Fruit fly (Drosophila melanogaster): ENCODE data around the gene bru2.
A peak's percentile ranks its signal among the peaks of the same experiment; 100 is the strongest.

Gene bru2

dm6 chr2L:12350880-12351279 lies 6.9 kb downstream of the bru2 start:
- no peak for TF ChIP-seq CG9705 (GFP tag; optimal IDR thresholded peaks at IDR 0.05)
- TF ChIP-seq Dfd (GFP tag; optimal IDR thresholded peaks at IDR 0.05), result peak; percentile 8
- TF ChIP-seq ey (GFP tag; optimal IDR thresholded peaks at IDR 0.05), result no peak
- peak in 1 of 2 experiments; percentile 15 for TF ChIP-seq foxo (GFP tag; optimal IDR thresholded peaks at IDR 0.05)

- TF ChIP-seq Dfd (GFP tag; optimal IDR thresholded peaks at IDR 0.05), result peak; percentile 97
- no peak for TF ChIP-seq Hnf4 (GFP tag; optimal IDR thresholded peaks at IDR 0.05)
Measured at dm6 chr2L:12351969-12352368, 8.0 kb downstream of the bru2 start.

- TF ChIP-seq CG32264 (GFP tag; optimal IDR thresholded peaks at IDR 0.05), result no peak
- no peak for TF ChIP-seq Jra (GFP tag; optimal IDR thresholded peaks at IDR 0.05)
- TF ChIP-seq ey (GFP tag; optimal IDR thresholded peaks at IDR 0.05), result no peak
- no peak for TF ChIP-seq Hr78 (GFP tag; optimal IDR thresholded peaks at IDR 0.05)
- TF ChIP-seq Dif (GFP tag; optimal IDR thresholded peaks at IDR 0.05; ENCODE audit: partially characterized antibody), result no peak
- no peak for TF ChIP-seq woc (GFP tag; optimal IDR thresholded peaks at IDR 0.05)
- TF ChIP-seq GATAd (GFP tag; optimal IDR thresholded peaks at IDR 0.05), result no peak
- no peak for TF ChIP-seq Dfd (GFP tag; optimal IDR thresholded peaks at IDR 0.05)
- no peak for TF ChIP-seq foxo (GFP tag; optimal IDR thresholded peaks at IDR 0.05)
- TF ChIP-seq Vsx2 (GFP tag; optimal IDR thresholded peaks at IDR 0.05; ENCODE audit: partially characterized antibody), result no peak
- no peak for TF ChIP-seq sage (GFP tag; optimal IDR thresholded peaks at IDR 0.05)
- TF ChIP-seq CrebA (GFP tag; optimal IDR thresholded peaks at IDR 0.05; ENCODE audit: borderline replicate concordance), result no peak
- TF ChIP-seq HLH106 (tag; optimal IDR thresholded peaks at IDR 0.05), result no peak
- no peak for TF ChIP-seq Abd-B (GFP tag; optimal IDR thresholded peaks at IDR 0.05)
Measured at dm6 chr2L:12353926-12354325, 9.9 kb downstream of the bru2 start.

- TF ChIP-seq sv (GFP tag; optimal IDR thresholded peaks at IDR 0.05) (no peak), Myc (optimal IDR thresholded peaks at IDR 0.05) (no peak), N (GFP tag; optimal IDR thresholded peaks at IDR 0.05) (no peak), CG32264 (GFP tag; optimal IDR thresholded peaks at IDR 0.05) (no peak), fru (GFP tag; optimal IDR thresholded peaks at IDR 0.05) (no peak), tai (GFP tag; optimal IDR thresholded peaks at IDR 0.05) (no peak), dl (GFP tag; optimal IDR thresholded peaks at IDR 0.05; ENCODE audit: insufficient read depth in 1 of 2, partially characterized antibody in 2 of 2) (no peak), Hnf4 (GFP tag; optimal IDR thresholded peaks at IDR 0.05) (no peak), lola (GFP tag; optimal IDR thresholded peaks at IDR 0.05) (no peak), CrebA (GFP tag; optimal IDR thresholded peaks at IDR 0.05; ENCODE audit: borderline replicate concordance) (no peak), jim (GFP tag; optimal IDR thresholded peaks at IDR 0.05) (no peak), CG9705 (GFP tag; optimal IDR thresholded peaks at IDR 0.05) (no peak), br (GFP tag; optimal IDR thresholded peaks at IDR 0.05) (no peak), Sp1 (GFP tag; optimal IDR thresholded peaks at IDR 0.05) (no peak), foxo (GFP tag; optimal IDR thresholded peaks at IDR 0.05) (no peak), woc (GFP tag; optimal IDR thresholded peaks at IDR 0.05) (no peak), rgr (GFP tag; optimal IDR thresholded peaks at IDR 0.05) (no peak), dsf (GFP tag; optimal IDR thresholded peaks at IDR 0.05; ENCODE audit: borderline replicate concordance) (no peak), Dfd (GFP tag; optimal IDR thresholded peaks at IDR 0.05) (no peak), Vsx2 (GFP tag; optimal IDR thresholded peaks at IDR 0.05; ENCODE audit: partially characterized antibody) (no peak)
Measured at dm6 chr2L:12356141-12356540, 12.1 kb downstream of the bru2 start, which contains the start of gene CG17010. TSS of gene CG17010 (plus strand) at chr2L:12356441.

- TF ChIP-seq Vsx2 (GFP tag; optimal IDR thresholded peaks at IDR 0.05; ENCODE audit: partially characterized antibody), result no peak
- no peak for TF ChIP-seq Abd-B (GFP tag; optimal IDR thresholded peaks at IDR 0.05)
- no peak for TF ChIP-seq dsf (GFP tag; optimal IDR thresholded peaks at IDR 0.05; ENCODE audit: borderline replicate concordance)
- TF ChIP-seq CrebA (GFP tag; optimal IDR thresholded peaks at IDR 0.05; ENCODE audit: borderline replicate concordance), result no peak
- no peak for TF ChIP-seq GATAd (GFP tag; optimal IDR thresholded peaks at IDR 0.05)
- no peak for TF ChIP-seq ey (GFP tag; optimal IDR thresholded peaks at IDR 0.05)
- TF ChIP-seq sv (GFP tag; optimal IDR thresholded peaks at IDR 0.05), result no peak
- TF ChIP-seq HLH106 (tag; optimal IDR thresholded peaks at IDR 0.05), result no peak
- TF ChIP-seq Hr78 (GFP tag; optimal IDR thresholded peaks at IDR 0.05), result no peak
- TF ChIP-seq N (GFP tag; optimal IDR thresholded peaks at IDR 0.05), result no peak
- no peak for TF ChIP-seq dl (GFP tag; optimal IDR thresholded peaks at IDR 0.05; ENCODE audit: insufficient read depth in 1 of 2, partially characterized antibody in 2 of 2)
- no peak for TF ChIP-seq Hnf4 (GFP tag; optimal IDR thresholded peaks at IDR 0.05)
- TF ChIP-seq fru (GFP tag; optimal IDR thresholded peaks at IDR 0.05), result no peak
- no peak for TF ChIP-seq pan (optimal IDR thresholded peaks at IDR 0.05)
- no peak for TF ChIP-seq rgr (GFP tag; optimal IDR thresholded peaks at IDR 0.05)
- TF ChIP-seq Myc (optimal IDR thresholded peaks at IDR 0.05), result no peak
- no peak for TF ChIP-seq tai (GFP tag; optimal IDR thresholded peaks at IDR 0.05)
Measured at dm6 chr2L:12363206-12363605, 19.2 kb downstream of the bru2 start.

Measured in whole organism, wandering third instar larva.